Worm (Caenorhabditis elegans) whole organism, L4/young adult: ENCODE measurements around the gene F58F12.3.

Experiments
- W03F9.2 ChIP-seq: fragments of 150-350 bp; optimal IDR thresholded peaks from 2 replicates; lab custom pipeline; 2014; ENCODE audit warnings: missing biosample characterization, missing genetic modification characterization
- dao-5 ChIP-seq: sonication (generic microtip); optimal IDR thresholded peaks from 2 replicates; lab custom pipeline; 2016; ENCODE audit warnings: missing genotype, missing genetic modification characterization, moderate library complexity, missing compliant biosample characterization
- him-1 ChIP-seq: sonication (generic microtip); optimal IDR thresholded peaks from 2 replicates; lab custom pipeline; 2016; ENCODE audit warnings: missing genotype, missing genetic modification reagents, missing genetic modification characterization, missing compliant biosample characterization

ce11 chrII:6410181-6410580 is 19.1 kb upstream of the F58F12.3 start, which contains the start of gene T25D10.4:
- TF ChIP-seq him-1 (tag; lab: Kevin White, UChicago) (no peak), dao-5 (no peak), W03F9.2 (tag; lab: Kevin White, UChicago) (no peak)
